Worm (Caenorhabditis elegans): ENCODE measurements around the gene str-177.

DNA sequence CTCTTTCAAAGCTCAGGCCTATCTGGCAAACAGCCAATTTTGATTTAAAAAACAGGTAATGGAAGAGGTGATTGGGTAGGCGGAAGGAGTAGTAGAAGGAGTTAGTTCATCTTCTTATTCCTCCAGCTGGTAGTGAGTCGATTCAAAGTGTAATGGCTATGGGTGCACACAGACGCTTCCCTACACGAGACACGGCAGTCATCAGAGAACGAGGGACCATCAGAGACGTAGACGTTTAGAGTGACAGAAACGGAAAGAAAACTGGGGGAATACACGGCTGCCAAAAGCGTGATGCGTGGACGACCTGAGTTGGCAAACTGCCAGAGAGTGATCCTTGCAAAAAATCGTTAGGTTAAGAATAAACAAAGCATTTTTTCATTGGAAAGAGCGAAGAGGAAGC, 48.6 kb upstream of the str-177 start:
- TF ChIP-seq med-1 (GFP tag; optimal IDR thresholded peaks at IDR 0.05; ENCODE audit: insufficient read depth) (no peak), tab-1 (GFP tag; IDR thresholded peaks at IDR 0.05) (no peak), ref-1 (GFP tag; conservative IDR thresholded peaks at IDR 0.05) (no peak)
